Worm (Caenorhabditis elegans) whole organism, L2 larva: Measurements from ENCODE around the gene srx-6.

Source experiments
- R02D3.7 ChIP-seq: fragments of 150-350 bp; optimal IDR thresholded peaks from 2 replicates; lab custom pipeline; 2014; ENCODE audit warnings: missing biosample characterization, missing genetic modification characterization
- ZK546.5 ChIP-seq: sonication (generic microtip); optimal IDR thresholded peaks from 2 replicates; lab custom pipeline; 2017; ENCODE audit warnings: missing biosample characterization, missing genetic modification characterization
- alr-1 ChIP-seq: fragments of 150-350 bp; optimal IDR thresholded peaks from 2 replicates; lab custom pipeline; 2014; ENCODE audit warnings: missing biosample characterization, missing genetic modification characterization
- aly-2 ChIP-seq: fragments of 150-350 bp; optimal IDR thresholded peaks from 2 replicates; lab custom pipeline; 2014; ENCODE audit warnings: missing biosample characterization, missing genetic modification characterization
- ama-1 ChIP-seq: fragments of 150-350 bp; optimal IDR thresholded peaks from 2 replicates; lab custom pipeline; 2018; ENCODE audit warnings: inconsistent platforms
- ceh-82 ChIP-seq: fragments of 150-350 bp; optimal IDR thresholded peaks from 2 replicates; lab custom pipeline; 2014; ENCODE audit warnings: missing biosample characterization, missing genetic modification characterization
- egl-27 ChIP-seq: sonication (generic microtip); optimal IDR thresholded peaks from 3 replicates; lab custom pipeline; 2017; ENCODE audit warnings: missing biosample characterization, missing genetic modification reagents, missing genetic modification characterization
- gmeb-1 ChIP-seq: fragments of 150-350 bp; optimal IDR thresholded peaks from 2 replicates; lab custom pipeline; 2014; ENCODE audit warnings: missing biosample characterization, missing genetic modification characterization
- lin-39 ChIP-seq: fragments of 150-350 bp; optimal IDR thresholded peaks from 2 replicates; lab custom pipeline; 2014; ENCODE audit warnings: missing biosample characterization, missing genetic modification reagents, missing genetic modification characterization
- nhr-10 ChIP-seq: sonication (generic microtip); optimal IDR thresholded peaks from 2 replicates; lab custom pipeline; 2017; ENCODE audit warnings: missing biosample characterization, missing genetic modification characterization
- skn-1 ChIP-seq: sonication (generic microtip); optimal IDR thresholded peaks from 2 replicates; lab custom pipeline; 2017; ENCODE audit warnings: missing biosample characterization, missing genetic modification characterization
- zag-1 ChIP-seq: fragments of 150-350 bp; optimal IDR thresholded peaks from 2 replicates; lab custom pipeline; 2014; ENCODE audit warnings: missing biosample characterization, missing genetic modification characterization

DNA sequence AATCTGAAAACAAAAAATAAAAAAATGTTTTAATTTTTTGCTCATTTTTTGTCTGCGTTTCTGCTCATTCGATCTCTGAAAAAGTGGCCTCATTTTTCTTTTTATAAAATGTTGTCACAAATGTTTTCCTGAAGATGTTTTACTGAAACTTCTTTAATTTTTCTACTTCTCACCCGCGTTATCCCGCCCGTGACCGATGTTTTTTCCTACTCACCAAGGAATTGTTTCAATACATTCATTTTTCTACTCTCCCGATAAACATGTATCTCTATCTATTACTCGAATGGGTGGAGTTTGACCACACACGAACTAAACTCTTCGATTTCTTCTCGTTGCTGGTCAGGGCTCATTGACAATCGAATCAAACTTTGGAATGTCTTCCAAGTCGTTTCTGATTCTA, 17.7 kb upstream of the srx-6 start, which contains the start of gene F10G2.2:
- TF ChIP-seq lin-39 (tag; lab: Kevin White, UChicago) (no peak), ama-1 (lab: Kevin White, UChicago) (no peak), zag-1 (tag; lab: Kevin White, UChicago) (no peak), nhr-10 (no peak), ceh-82 (no peak), aly-2 (no peak), ZK546.5 (tag; lab: Kevin White, UChicago) (no peak), skn-1 (tag; lab: Kevin White, UChicago) (no peak), gmeb-1 (tag; lab: Kevin White, UChicago) (no peak), alr-1 (tag; lab: Kevin White, UChicago) (no peak), egl-27 (tag; lab: Kevin White, UChicago) (no peak), R02D3.7 (tag; lab: Kevin White, UChicago) (no peak)
